Worm (Caenorhabditis elegans) whole organism, mixed stage, embryonic: Measurements from ENCODE around the gene ins-2.

Experiments used
- lsy-2 ChIP-seq: fragments of 150-350 bp; optimal IDR thresholded peaks from 2 replicates; lab custom pipeline; 2014; ENCODE audit warnings: missing biosample characterization, missing genetic modification characterization
- pha-4 ChIP-seq: fragments of 150-350 bp; optimal IDR thresholded peaks from 2 replicates; lab custom pipeline; 2018; ENCODE audit warnings: missing biosample characterization, missing genetic modification reagents, missing genetic modification characterization
- snpc-4 ChIP-seq: fragments of 150-350 bp; optimal IDR thresholded peaks from 2 replicates; lab custom pipeline; 2014; ENCODE audit warnings: missing biosample characterization, missing genetic modification characterization
- sptf-1 ChIP-seq: sonication (generic microtip); optimal IDR thresholded peaks from 2 replicates; lab custom pipeline; 2017; ENCODE audit warnings: mild to moderate bottlenecking, missing genetic modification characterization, moderate library complexity, missing compliant biosample characterization
- tbx-8 ChIP-seq: fragments of 200-800 bp; sonication (Bioruptor generic); optimal IDR thresholded peaks from 2 replicates; lab custom pipeline; 2018; ENCODE audit warnings: mild to moderate bottlenecking, missing genetic modification characterization, moderate library complexity, missing compliant biosample characterization
- ztf-11 ChIP-seq: fragments of 150-350 bp; optimal IDR thresholded peaks from 2 replicates; lab custom pipeline; 2014; ENCODE audit warnings: missing biosample characterization, missing genetic modification characterization

DNA sequence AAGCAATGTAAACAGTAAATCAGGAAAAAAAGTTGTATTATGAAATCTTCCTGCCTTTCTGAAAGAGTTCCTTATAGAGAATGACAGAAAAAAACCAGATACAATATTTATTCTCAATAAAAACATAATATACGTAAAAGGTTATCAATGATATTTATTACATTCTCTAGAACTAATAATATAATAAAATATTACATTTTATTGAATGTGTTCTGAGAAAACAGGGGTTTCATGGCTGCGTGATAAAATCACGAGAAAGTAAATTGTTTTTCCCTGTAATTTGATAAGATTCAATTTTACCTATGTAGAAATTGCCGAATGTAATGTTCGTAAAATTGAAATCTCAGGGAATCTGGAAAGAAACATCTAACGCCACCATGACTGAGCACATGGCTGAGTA lies 23.4 kb upstream of the ins-2 start:
- TF ChIP-seq pha-4 (tag; lab: Kevin White, UChicago) (no peak), ztf-11 (no peak), sptf-1 (tag; lab: Kevin White, UChicago) (no peak), snpc-4 (tag; lab: Kevin White, UChicago) (no peak), tbx-8 (GFP tag; lab: Kevin White, UChicago) (no peak), lsy-2 (tag; lab: Kevin White, UChicago) (no peak)
